Fruit fly (Drosophila melanogaster): ENCODE data around the gene Marcal1.

The Marcal1 gene

DNA sequence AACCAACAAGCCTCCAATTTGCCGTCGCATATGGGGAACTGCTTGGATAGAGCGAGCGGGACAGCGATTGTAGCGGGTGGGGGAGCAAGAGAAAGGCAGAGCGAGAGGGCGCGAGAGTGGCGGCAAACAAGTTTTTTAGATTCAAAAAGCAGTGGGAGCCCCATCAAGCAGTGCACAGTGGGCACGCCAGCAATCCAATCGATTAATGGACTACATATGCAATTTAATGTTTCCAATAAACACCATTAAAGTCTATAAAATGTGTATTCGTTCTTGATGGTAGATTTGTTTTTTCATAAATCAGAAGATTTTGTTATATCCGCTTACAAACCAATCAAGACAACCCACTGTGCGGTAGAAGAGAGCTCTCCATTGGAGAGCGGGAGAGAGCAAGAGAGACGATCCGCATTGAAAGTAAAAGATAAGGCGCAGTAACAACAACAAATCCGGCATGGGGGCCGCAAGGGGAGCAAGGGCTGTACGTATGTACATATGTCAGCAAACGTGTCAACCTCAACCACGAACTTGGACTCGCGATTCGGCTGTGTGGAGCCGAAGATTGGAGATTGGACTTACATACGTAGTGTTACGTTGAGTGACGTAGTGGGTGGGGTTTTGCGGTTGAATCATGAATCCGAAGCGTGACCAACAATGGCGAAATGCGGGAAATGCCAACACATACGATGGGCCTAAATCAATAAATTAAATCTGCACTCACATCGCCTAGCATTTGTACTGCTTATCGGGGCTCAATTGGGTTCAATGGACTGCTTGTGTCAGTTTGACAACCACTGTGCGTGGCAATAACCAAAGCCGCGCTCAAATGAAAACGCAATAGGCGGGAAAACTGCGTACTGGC is 42.3 kb downstream of the Marcal1 start:
- peak; percentile 96 for TF ChIP-seq noc (tag; optimal IDR thresholded peaks at IDR 0.05)

DNA sequence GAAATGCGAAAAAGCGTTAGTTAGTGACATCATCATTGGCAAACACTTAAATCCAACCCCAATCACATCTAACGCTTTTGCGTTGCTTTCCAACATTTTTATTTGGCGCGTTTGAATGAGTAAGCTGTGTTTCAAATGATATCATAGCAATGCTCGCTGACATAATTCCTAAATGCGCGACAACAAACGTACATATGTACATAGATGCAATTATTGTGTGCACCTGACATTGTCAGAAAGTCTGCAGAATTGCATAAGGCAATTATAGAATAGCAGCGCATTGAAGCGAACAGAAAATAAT is 42.9 kb downstream of the Marcal1 start:
- no peak for TF ChIP-seq noc (tag; optimal IDR thresholded peaks at IDR 0.05)

DNA sequence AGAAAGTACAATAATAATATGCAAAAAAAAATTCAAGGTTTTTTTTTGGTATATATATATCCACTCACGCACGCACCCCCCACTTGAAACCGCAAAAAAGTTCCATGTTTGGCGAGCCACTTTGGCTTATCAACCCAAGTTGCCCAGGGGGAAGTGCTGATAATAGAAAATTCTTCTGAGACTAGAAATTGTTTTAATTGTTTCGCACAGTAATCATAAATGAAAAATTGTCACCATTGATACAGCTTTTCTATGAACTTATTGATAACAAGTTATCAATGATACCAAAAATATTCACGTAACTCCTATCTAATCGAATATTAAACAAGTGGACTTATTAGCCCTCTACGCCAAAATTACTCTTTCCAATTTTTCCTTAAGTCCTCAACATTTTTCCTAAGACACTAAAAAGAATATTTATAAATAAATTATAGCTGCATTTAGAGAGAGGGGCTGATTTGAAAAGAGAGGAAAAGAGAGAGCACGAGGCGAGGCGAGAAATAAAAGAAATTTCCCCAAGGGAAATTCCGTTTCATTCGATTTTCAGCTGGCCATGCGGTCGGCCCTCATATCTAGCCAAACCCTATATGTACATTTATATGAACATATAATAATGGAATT is 43.4 kb downstream of the Marcal1 start:
- no peak for TF ChIP-seq noc (tag; optimal IDR thresholded peaks at IDR 0.05)

DNA sequence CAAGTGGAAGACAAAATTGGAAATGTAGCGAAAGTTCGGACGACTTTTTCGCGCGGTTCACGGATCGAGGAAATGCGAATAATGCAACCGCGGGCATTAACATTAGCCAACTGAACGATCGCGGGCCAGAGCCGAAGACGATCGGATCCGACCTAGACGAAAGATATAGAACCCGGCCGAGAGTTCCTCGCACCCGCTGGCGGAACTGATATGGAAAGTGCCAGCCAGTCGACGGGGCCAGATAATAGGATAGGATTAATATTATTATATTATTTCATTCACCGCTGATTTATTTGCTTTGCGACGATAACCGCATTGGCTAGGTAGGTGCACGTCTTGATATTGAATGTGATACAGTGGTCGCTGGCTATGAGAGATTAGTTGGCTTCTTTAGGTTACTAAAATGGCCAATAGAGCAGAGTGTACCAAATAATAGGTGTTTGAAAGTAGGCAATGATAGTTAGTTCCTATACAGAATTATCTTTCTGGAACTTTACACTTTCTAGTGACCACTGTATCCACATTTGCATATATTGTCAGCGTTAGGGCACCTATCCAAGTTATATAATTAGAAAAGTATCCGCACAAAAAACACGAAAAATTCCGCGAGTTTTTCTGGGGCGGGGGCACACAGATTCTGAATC is 44.2 kb downstream of the Marcal1 start:
- peak; percentile 75 for TF ChIP-seq noc (tag; optimal IDR thresholded peaks at IDR 0.05)

DNA sequence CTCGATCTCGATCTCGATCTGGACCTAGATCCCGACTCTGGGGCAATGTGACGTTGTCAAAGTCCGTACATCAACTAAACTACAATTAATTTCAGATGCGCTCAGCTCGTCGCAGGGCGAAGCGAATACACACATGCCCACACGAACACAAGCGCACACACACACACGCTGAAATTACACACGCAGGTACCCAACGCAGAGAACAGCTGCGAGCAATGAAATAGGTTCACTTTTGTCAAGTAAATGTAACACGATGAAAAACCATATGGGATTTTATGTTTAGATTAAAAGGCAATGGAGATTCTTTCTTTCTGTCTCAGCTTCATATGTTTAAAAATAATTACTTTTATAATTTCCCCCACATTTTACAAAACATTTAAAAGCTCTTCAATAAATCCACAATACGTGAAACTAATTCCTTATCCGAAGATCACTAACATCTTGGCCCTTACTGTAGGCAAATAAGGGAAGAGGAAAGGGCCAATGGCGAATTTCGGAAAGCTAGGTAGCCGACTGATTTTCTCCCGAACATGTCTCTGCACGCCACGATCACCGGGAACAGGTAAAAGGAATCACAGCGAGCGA is 45.1 kb downstream of the Marcal1 start:
- peak; percentile 87 for TF ChIP-seq noc (tag; optimal IDR thresholded peaks at IDR 0.05)

DNA sequence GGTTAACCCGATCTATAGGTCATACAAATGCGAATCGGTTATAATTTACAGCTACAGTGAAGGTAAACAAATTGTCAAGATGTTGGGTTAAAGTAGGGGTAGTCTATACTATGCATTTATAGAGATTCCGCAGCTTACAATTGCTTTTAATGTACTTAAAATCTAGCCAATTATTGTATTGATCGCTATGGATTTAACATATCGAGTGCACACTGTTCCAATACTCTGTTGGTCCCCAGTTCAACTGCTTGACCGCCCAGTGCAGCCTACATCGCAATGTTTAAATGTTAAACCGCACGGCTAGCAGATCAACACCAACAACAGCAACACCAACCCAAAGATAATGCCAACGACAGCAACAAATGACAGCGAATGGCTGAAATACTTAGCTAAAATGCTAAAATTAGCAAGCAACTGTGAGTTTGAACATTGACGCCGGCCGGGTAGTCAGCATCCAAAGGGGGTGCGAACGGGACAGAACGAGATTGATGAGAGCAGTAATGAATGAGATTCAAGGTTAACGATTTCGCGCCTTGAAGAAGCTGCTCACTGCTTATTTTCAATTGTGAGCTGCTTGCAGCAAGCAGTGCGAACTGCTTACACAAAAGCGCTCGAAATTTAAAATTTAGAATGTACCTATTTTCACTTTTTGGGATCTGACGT is 45.7 kb downstream of the Marcal1 start:
- TF ChIP-seq noc (tag; optimal IDR thresholded peaks at IDR 0.05): no peak

DNA sequence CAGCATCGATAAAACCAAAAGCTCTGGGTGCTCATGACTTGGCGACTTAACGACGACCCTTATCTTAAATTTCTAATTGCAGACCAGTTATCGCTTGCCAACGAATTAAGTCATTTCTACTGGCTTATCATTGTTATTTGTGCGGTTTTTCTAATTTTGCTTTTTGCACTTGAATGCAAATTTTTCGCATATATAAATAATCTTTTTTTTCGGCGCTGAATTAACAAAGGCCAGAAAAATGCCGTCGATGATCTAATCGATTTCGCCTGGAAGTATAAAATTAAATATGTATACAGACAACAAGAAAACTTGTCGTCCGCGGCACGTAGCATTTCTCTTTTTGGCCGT is 46.2 kb downstream of the Marcal1 start:
- no peak for TF ChIP-seq noc (tag; optimal IDR thresholded peaks at IDR 0.05)

DNA sequence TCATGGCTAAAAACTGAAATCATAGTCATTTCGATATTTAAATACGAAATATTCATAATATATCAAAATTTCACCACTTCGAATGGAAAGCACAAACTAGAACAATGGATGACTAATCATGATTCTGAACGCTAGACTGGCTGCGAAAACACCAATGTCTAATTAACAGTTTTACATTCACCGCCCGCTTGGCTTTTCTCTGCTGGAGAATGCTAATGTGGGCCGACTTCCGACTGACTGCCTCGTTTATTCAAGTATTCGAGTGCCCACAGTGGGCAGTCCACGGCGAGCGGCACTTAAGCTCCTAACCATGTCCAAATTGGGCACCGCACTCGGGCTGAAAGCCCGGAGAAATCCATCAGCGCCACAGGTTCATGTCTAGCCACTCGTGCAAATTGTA is 46.7 kb downstream of the Marcal1 start:
- TF ChIP-seq noc (tag; optimal IDR thresholded peaks at IDR 0.05): no peak

DNA sequence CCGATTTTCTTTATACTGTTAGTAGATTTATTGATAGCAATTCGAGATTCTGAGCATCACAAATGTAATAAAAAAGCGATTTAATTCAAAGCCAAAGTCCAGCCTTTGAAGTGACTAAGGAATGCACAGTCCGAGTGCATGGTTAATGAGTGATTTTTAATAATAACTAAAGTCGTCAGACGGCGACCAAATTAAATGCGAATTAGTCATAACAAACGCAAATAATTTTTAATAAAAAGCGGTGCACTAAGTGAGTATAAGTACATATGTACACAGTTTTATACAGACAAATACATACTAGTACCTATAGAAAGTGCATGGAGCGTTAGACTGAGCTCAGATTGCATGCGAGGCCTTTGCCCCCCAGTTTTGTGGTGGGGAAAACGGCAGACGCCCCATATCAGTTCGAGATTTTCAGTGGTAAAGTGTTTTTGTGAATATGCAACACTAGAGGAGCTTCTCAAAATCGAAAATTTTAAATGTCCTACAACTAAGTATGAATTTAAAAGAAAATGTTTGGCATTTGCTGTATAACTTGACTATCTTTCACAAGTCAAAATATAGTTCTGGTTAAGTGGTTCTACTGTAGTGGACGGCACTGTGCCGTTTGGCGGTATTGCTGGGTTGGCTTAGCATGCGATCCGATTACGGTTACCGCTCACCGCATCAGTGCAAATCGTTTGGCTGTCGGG is 47.5 kb downstream of the Marcal1 start:
- no peak for TF ChIP-seq noc (tag; optimal IDR thresholded peaks at IDR 0.05)

DNA sequence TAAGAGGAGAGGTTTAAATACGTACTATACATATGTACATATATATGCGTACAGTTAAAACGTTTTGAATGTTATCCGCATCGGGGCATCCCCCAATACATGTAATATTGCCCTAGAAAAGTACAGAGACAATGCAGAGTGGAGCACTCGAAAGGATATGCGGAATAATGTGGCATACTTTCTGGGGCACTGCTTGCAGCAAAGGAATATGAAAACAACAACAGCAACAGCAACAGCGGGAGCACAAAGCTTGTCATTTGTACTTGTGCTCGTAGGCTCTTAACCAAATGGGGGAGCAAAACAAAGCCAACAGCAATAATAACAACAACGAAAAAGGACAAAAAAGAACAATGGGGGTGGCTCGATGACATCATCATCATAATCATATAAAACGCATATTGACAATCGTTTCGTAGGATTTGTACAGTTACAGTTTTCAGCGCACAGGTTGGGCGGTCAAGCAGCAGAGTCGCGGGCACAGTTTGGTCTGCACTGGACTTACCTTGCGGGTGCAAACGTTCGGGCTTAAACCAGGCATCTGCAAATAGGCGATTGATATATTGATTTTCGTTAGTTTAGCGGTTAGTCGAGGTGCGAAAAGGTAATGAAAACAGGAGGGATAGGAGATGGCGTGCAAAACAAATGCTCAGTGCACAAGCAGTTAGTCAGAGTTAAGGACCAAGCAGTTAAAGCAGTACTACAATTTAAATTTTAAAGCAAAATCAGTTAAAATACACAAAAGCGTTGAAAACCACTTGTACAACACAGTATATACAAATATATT is 48.6 kb downstream of the Marcal1 start:
- no peak for TF ChIP-seq noc (tag; optimal IDR thresholded peaks at IDR 0.05)

DNA sequence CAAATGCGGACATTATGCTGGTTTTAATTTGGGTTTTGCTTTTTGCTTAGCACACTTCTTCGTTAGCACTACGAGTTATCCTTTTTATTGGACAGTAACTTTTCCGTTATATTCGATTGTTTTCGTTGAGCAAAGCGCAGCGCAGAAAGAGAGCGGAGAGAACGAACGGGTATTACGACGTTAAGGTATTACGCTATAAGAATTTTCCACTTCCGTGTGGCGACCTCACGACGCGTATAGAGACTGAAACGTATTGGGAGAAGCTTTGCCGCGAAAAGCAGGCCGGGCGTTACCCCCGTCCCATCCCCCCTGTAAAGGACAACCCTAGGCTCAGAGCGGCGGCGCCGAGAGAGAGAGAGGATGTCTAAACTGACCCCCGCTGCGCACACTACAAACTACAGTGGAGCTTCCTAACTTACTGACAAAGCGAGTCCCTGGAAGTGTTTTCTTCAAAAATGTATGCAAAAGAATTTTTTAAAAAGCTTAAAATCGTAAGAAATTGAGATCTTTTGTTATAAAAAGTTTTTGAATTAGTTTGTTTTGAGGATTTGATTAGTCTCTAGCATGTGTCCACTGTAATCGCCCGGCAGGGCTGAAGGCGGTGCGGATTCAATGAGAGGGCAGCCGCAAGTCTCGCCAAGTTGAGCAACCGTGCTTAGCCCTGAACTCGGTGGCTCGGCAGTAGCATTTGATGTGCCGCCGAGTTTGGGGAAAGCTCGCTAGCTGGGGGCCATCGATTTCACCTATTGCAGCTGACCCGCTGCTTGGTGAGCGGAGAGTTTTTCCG is 49.6 kb downstream of the Marcal1 start:
- TF ChIP-seq noc (tag; optimal IDR thresholded peaks at IDR 0.05): peak; percentile 87

DNA sequence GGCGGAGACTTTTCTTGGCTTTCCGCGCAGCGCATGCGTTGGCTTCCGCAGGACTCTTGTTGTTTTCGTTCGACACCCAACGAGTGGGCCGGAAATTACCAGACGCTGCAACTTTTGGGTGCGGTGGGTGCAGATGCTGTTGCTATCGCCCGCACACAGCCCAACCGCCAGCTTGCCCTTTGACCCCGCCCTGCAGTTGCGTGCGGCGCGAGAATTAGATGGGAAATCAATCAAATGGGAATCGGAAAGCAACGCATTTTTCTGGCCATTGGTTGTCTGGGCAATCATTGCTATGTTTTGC is 50.1 kb downstream of the Marcal1 start:
- no peak for TF ChIP-seq noc (tag; optimal IDR thresholded peaks at IDR 0.05)

DNA sequence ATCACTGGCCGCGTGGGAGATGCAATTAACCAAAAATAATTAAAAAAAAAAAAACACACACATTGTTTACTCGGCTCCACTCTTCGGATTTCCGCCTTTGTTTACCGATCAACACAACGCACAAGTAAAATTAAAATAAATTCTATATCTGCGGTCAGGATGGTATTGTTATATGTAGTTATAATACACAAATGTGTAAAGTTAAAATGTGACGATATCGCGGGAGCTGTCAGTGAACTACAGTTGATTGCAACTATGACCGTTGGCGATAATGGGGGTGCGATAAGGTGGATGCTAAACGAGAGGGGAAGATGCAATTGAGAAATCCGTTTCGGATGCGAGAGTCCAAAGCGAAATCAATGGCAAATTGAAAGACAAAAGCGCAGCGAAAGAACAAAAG is 51.0 kb downstream of the Marcal1 start:
- TF ChIP-seq noc (tag; optimal IDR thresholded peaks at IDR 0.05): no peak

DNA sequence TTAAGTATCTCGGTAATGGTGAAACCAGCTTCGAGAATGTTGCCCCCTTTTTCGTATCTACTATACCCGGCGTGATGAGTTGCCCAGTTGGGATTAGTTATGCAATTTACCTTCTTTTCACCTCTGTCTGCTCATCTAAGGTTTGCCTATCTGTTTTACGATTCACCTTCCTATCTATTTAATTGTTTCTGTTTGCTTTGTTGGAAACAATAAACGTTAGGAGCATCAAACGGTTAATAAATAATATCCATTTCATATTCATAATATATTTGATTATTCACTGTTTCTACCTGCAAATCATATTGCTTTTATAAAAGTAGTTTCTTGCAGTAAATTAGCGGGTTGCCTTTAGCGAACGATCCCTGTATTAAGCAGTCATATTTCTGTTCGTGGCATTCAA is 51.9 kb downstream of the Marcal1 start:
- TF ChIP-seq noc (tag; optimal IDR thresholded peaks at IDR 0.05): peak; percentile 81

Measured in whole organism, larva.